Worm (Caenorhabditis elegans): Measurements from ENCODE around the gene gst-12.

- TF ChIP-seq hmbx-1 (tag; optimal IDR thresholded peaks at IDR 0.05) (no peak), tbx-37 (GFP tag; conservative IDR thresholded peaks at IDR 0.05) (no peak), ama-1 (optimal IDR thresholded peaks at IDR 0.05) (no peak), hmg-4 (GFP tag; optimal IDR thresholded peaks at IDR 0.05) (no peak), B0310.2 (tag; optimal IDR thresholded peaks at IDR 0.05) (no peak), flt-1 (GFP tag; IDR thresholded peaks at IDR 0.05) (no peak), ceh-13 (GFP tag; optimal IDR thresholded peaks at IDR 0.05) (no peak), scrt-1 (GFP tag; IDR thresholded peaks at IDR 0.05) (no peak), tra-4 (tag; optimal IDR thresholded peaks at IDR 0.05) (no peak), hnd-1 (tag; optimal IDR thresholded peaks at IDR 0.05) (no peak), tbx-11 (GFP tag; IDR thresholded peaks at IDR 0.05) (no peak), ets-7 (tag; optimal IDR thresholded peaks at IDR 0.05) (no peak), pes-1 (GFP tag; IDR thresholded peaks at IDR 0.05) (no peak)
Observed at ce11 chrII:13585655-13586170, 32.1 kb downstream of the gst-12 start, which contains the start of gene Y48E1B.8.

Measured in whole organism, early embryonic.